Worm (Caenorhabditis elegans) whole organism, L4 larva: ENCODE data around the gene F14D7.3.

Source experiments
- D1046.2 ChIP-seq: fragments of 200-800 bp; sonication (Bioruptor generic); IDR thresholded peaks from 2 replicates; pipeline ENCODE4 v1.3.6; 2022; ENCODE audit warnings: missing genetic modification characterization, missing compliant biosample characterization
- T26A8.4 ChIP-seq: fragments of 200-800 bp; sonication (Bioruptor generic); IDR thresholded peaks from 2 replicates; pipeline ENCODE4 v1.3.6; 2022; ENCODE audit warnings: missing genetic modification characterization, missing compliant biosample characterization
- Y105C5A.15 ChIP-seq: fragments of 200-800 bp; sonication (Bioruptor generic); IDR thresholded peaks from 2 replicates; pipeline ENCODE4 v1.3.6; 2022; ENCODE audit warnings: missing genetic modification characterization, missing compliant biosample characterization
- Y48G9A.11 ChIP-seq: fragments of 200-800 bp; sonication (Bioruptor generic); IDR thresholded peaks from 2 replicates; pipeline ENCODE4 v1.3.6; 2022; ENCODE audit warnings: missing genetic modification reagents, missing genetic modification characterization, missing compliant biosample characterization
- Y5F2A.4 ChIP-seq: fragments of 200-800 bp; sonication (Bioruptor generic); optimal IDR thresholded peaks from 2 replicates; lab custom pipeline; 2018; ENCODE audit warnings: mild to moderate bottlenecking, missing genetic modification characterization, missing compliant biosample characterization
- Y75B8A.6 ChIP-seq: fragments of 200-800 bp; sonication (Bioruptor generic); IDR thresholded peaks from 2 replicates; pipeline ENCODE4 v1.3.6; 2022; ENCODE audit warnings: missing genetic modification reagents, missing genetic modification characterization, missing compliant biosample characterization
- ama-1 ChIP-seq: fragments of 150-350 bp; optimal IDR thresholded peaks from 2 replicates; lab custom pipeline; 2014; ENCODE audit warnings: inconsistent platforms, mixed read lengths
- arid-1 ChIP-seq: fragments of 200-800 bp; sonication (Bioruptor generic); conservative IDR thresholded peaks from 2 replicates; pipeline ENCODE4 v1.3.6; 2022; ENCODE audit warnings: missing genetic modification reagents, missing genetic modification characterization, missing compliant biosample characterization
- ctbp-1 ChIP-seq: fragments of 200-800 bp; sonication (Bioruptor generic); IDR thresholded peaks from 2 replicates; pipeline ENCODE4 v1.3.6; 2022; ENCODE audit warnings: missing genetic modification reagents, missing genetic modification characterization, missing compliant biosample characterization
- dmd-9 ChIP-seq: fragments of 200-800 bp; sonication (Bioruptor generic); IDR thresholded peaks from 2 replicates; pipeline ENCODE4 v1.3.6; 2022; ENCODE audit warnings: missing genetic modification reagents, missing genetic modification characterization, missing compliant biosample characterization
- dve-1 ChIP-seq: sonication (generic microtip); optimal IDR thresholded peaks from 2 replicates; lab custom pipeline; 2017; ENCODE audit warnings: antibody characterized with exemption, mild to moderate bottlenecking, missing genetic modification characterization, missing compliant biosample characterization; ENCODE audit not compliant: insufficient read depth
- egl-27 ChIP-seq: sonication (generic microtip); optimal IDR thresholded peaks from 3 replicates; lab custom pipeline; 2017; ENCODE audit warnings: missing biosample characterization, missing genetic modification reagents, missing genetic modification characterization
- fos-1 ChIP-seq: fragments of 150-350 bp; optimal IDR thresholded peaks from 2 replicates; lab custom pipeline; 2014; ENCODE audit warnings: missing biosample characterization, missing genetic modification characterization
- hif-1 ChIP-seq, 2 experiments: sonication (generic microtip); optimal IDR thresholded peaks; 2 replicates each; lab custom pipeline; 2016 to 2017; ENCODE audit warnings: missing compliant biosample characterization in 2 of 2, missing genetic modification characterization in 2 of 2, missing genetic modification reagents in 2 of 2, missing genotype in 2 of 2, mild to moderate bottlenecking in 1 of 2
- hlh-30 ChIP-seq: sonication (generic microtip); optimal IDR thresholded peaks from 2 replicates; lab custom pipeline; 2017; ENCODE audit warnings: antibody characterized with exemption, mild to moderate bottlenecking, missing genetic modification characterization, missing compliant biosample characterization; ENCODE audit not compliant: insufficient read depth
- hmg-1.1 ChIP-seq: fragments of 200-800 bp; sonication (Bioruptor generic); IDR thresholded peaks from 2 replicates; pipeline ENCODE4 v1.3.6; 2022; ENCODE audit warnings: missing genetic modification reagents, missing genetic modification characterization, missing compliant biosample characterization
- jun-1 ChIP-seq: fragments of 150-350 bp; optimal IDR thresholded peaks from 2 replicates; lab custom pipeline; 2014; ENCODE audit warnings: missing biosample characterization, missing genetic modification reagents, missing genetic modification characterization
- lin-1 ChIP-seq: fragments of 200-800 bp; sonication (Bioruptor generic); IDR thresholded peaks from 2 replicates; pipeline ENCODE4 v1.3.6; 2022; ENCODE audit warnings: missing genetic modification reagents, missing genetic modification characterization, missing compliant biosample characterization
- lir-3 ChIP-seq: sonication (generic microtip); optimal IDR thresholded peaks from 2 replicates; lab custom pipeline; 2016; ENCODE audit warnings: mild to moderate bottlenecking, missing genetic modification characterization, missing compliant biosample characterization
- mdt-29 ChIP-seq: fragments of 200-800 bp; sonication (Bioruptor generic); IDR thresholded peaks from 2 replicates; pipeline ENCODE4 v1.3.6; 2022; ENCODE audit warnings: missing genetic modification reagents, missing genetic modification characterization, missing compliant biosample characterization
- mes-2 ChIP-seq: sonication (generic microtip); optimal IDR thresholded peaks from 2 replicates; lab custom pipeline; 2016; ENCODE audit warnings: missing genotype, mild to moderate bottlenecking, missing genetic modification characterization, missing compliant biosample characterization; ENCODE audit not compliant: poor library complexity, severe bottlenecking
- nhr-111 ChIP-seq: fragments of 200-800 bp; sonication (Bioruptor generic); optimal IDR thresholded peaks from 2 replicates; lab custom pipeline; 2018; ENCODE audit warnings: mild to moderate bottlenecking, missing genetic modification characterization, missing compliant biosample characterization
- nhr-41 ChIP-seq: fragments of 200-800 bp; sonication (Bioruptor generic); IDR thresholded peaks from 2 replicates; pipeline ENCODE4 v1.3.6; 2022; ENCODE audit warnings: missing genetic modification reagents, missing genetic modification characterization, missing compliant biosample characterization
- nhr-42 ChIP-seq: fragments of 200-800 bp; sonication (Bioruptor generic); IDR thresholded peaks from 2 replicates; pipeline ENCODE4 v1.3.6; 2022; ENCODE audit warnings: missing genetic modification characterization, missing compliant biosample characterization
- nhr-48 ChIP-seq: sonication (generic microtip); optimal IDR thresholded peaks from 2 replicates; lab custom pipeline; 2016; ENCODE audit warnings: mild to moderate bottlenecking, missing genetic modification characterization, missing compliant biosample characterization
- nhr-6 ChIP-seq: fragments of 150-350 bp; optimal IDR thresholded peaks from 2 replicates; lab custom pipeline; 2014; ENCODE audit warnings: missing biosample characterization, missing genetic modification characterization
- saeg-2 ChIP-seq: fragments of 200-800 bp; sonication (Bioruptor generic); IDR thresholded peaks from 2 replicates; pipeline ENCODE4 v1.3.6; 2022; ENCODE audit warnings: missing genetic modification reagents, missing genetic modification characterization, missing compliant biosample characterization
- skn-1 ChIP-seq: fragments of 150-350 bp; optimal IDR thresholded peaks from 2 replicates; lab custom pipeline; 2014; ENCODE audit warnings: missing biosample characterization, missing genetic modification characterization
- snpc-1.2 ChIP-seq: fragments of 200-800 bp; sonication (Bioruptor generic); IDR thresholded peaks from 2 replicates; pipeline ENCODE4 v1.3.6; 2022; ENCODE audit warnings: missing genetic modification reagents, missing genetic modification characterization, missing compliant biosample characterization
- snpc-4 ChIP-seq: fragments of 150-350 bp; optimal IDR thresholded peaks from 2 replicates; lab custom pipeline; 2014; ENCODE audit warnings: missing biosample characterization, missing genetic modification characterization
- spr-1 ChIP-seq: sonication (generic microtip); optimal IDR thresholded peaks from 2 replicates; lab custom pipeline; 2016; ENCODE audit warnings: mild to moderate bottlenecking, missing genetic modification characterization, missing compliant biosample characterization
- spr-3 ChIP-seq: fragments of 200-800 bp; sonication (Bioruptor generic); optimal IDR thresholded peaks from 2 replicates; lab custom pipeline; 2018; ENCODE audit warnings: mild to moderate bottlenecking, missing genetic modification characterization, missing compliant biosample characterization
- unc-130 ChIP-seq: sonication (generic microtip); optimal IDR thresholded peaks from 2 replicates; lab custom pipeline; 2016; ENCODE audit warnings: missing genetic modification reagents, missing genetic modification characterization, missing compliant biosample characterization
- unc-39 ChIP-seq: sonication (generic microtip); optimal IDR thresholded peaks from 2 replicates; lab custom pipeline; 2017; ENCODE audit warnings: missing biosample characterization, missing genetic modification characterization
- vab-7 ChIP-seq: fragments of 200-800 bp; sonication (Bioruptor generic); IDR thresholded peaks from 2 replicates; pipeline ENCODE4 v1.3.6; 2022; ENCODE audit warnings: missing genetic modification reagents, missing genetic modification characterization, missing compliant biosample characterization
- zfp-2 ChIP-seq: sonication (generic microtip); optimal IDR thresholded peaks from 2 replicates; lab custom pipeline; 2016; ENCODE audit warnings: mild to moderate bottlenecking, missing genetic modification characterization, missing compliant biosample characterization
- zfp-3 ChIP-seq: fragments of 200-800 bp; sonication (Bioruptor generic); conservative IDR thresholded peaks from 2 replicates; pipeline ENCODE4 v1.3.6; 2022; ENCODE audit warnings: missing genetic modification reagents, missing genetic modification characterization, missing compliant biosample characterization
- ztf-11 ChIP-seq: fragments of 150-350 bp; optimal IDR thresholded peaks from 2 replicates; lab custom pipeline; 2014; ENCODE audit warnings: missing biosample characterization, missing genetic modification characterization

The F14D7.3 gene

ce11 chrV:14283241-14283640 is 13.4 kb upstream of the F14D7.3 start, which contains the start of gene F40G12.10:
TSS of gene F40G12.10 (plus strand) at chrV:14283541.
- TF ChIP-seq mdt-29 (GFP tag; lab: Robert Waterston, UW) (no peak), nhr-42 (GFP tag; lab: Robert Waterston, UW) (no peak), arid-1 (GFP tag; lab: Robert Waterston, UW) (no peak), D1046.2 (no peak), vab-7 (GFP tag; lab: Robert Waterston, UW) (no peak), dmd-9 (no peak), nhr-48 (tag; lab: Kevin White, UChicago) (no peak), Y48G9A.11 (GFP tag; lab: Robert Waterston, UW) (no peak), saeg-2 (GFP tag; lab: Robert Waterston, UW) (no peak), Y105C5A.15 (GFP tag; lab: Robert Waterston, UW) (no peak), nhr-6 (tag; lab: Kevin White, UChicago) (no peak), spr-1 (tag; lab: Kevin White, UChicago) (no peak), Y5F2A.4 (GFP tag; lab: Kevin White, UChicago) (no peak), jun-1 (no peak)

- TF ChIP-seq zfp-3, result no peak
- TF ChIP-seq skn-1, result no peak
- TF ChIP-seq lir-3 (tag; lab: Kevin White, UChicago), result no peak
- no peak for TF ChIP-seq zfp-2 (tag; lab: Kevin White, UChicago)
- TF ChIP-seq hmg-1.1 (GFP tag; lab: Robert Waterston, UW), result no peak
These were observed 10.8 kb upstream of the F14D7.3 start, which contains the start of gene F40G12.11 for ce11 chrV:14285803-14286202. TSS of gene F40G12.11 (plus strand) at chrV:14286171.

- TF ChIP-seq nhr-111 (GFP tag; lab: Kevin White, UChicago) (no peak), jun-1 (no peak), lin-1 (GFP tag; lab: Robert Waterston, UW) (no peak), unc-130 (GFP tag; lab: Kevin White, UChicago) (no peak), Y75B8A.6 (no peak), nhr-48 (tag; lab: Kevin White, UChicago) (no peak), snpc-1.2 (GFP tag; lab: Robert Waterston, UW) (no peak), nhr-41 (GFP tag; lab: Robert Waterston, UW) (no peak), ztf-11 (no peak), hlh-30 (no peak), snpc-4 (tag; lab: Kevin White, UChicago) (no peak), hif-1 (tag; optimal IDR thresholded peaks at IDR 0.05; lab: Kevin White, UChicago) (no peak), dve-1 (tag; lab: Kevin White, UChicago) (no peak), unc-39 (tag; lab: Kevin White, UChicago) (no peak)
These were observed 7.2 kb upstream of the F14D7.3 start, which contains the start of gene F14D7.1 for ce11 chrV:14289363-14289762. TSS of gene F14D7.1 (minus strand) at chrV:14289463.

- TF ChIP-seq T26A8.4 (GFP tag; lab: Robert Waterston, UW) (no peak), ctbp-1 (no peak), mes-2 (no peak), zfp-3 (no peak), ama-1 (lab: Kevin White, UChicago) (no peak), spr-3 (no peak), egl-27 (no peak), fos-1 (no peak)
These were observed 6.0 kb upstream of the F14D7.3 start, which contains the start of gene F14D7.18 for ce11 chrV:14290636-14291035. TSS of gene F14D7.18 (minus strand) at chrV:14290736.
